Worm (Caenorhabditis elegans) whole organism, L4 larva: ENCODE data around the gene mpst-3.

Source experiments
- D1046.2 ChIP-seq: fragments of 200-800 bp; sonication (Bioruptor generic); IDR thresholded peaks from 2 replicates; pipeline ENCODE4 v1.3.6; 2022; ENCODE audit warnings: missing genetic modification characterization, missing compliant biosample characterization
- F37D6.2 ChIP-seq: sonication (generic microtip); optimal IDR thresholded peaks from 2 replicates; lab custom pipeline; 2016; ENCODE audit warnings: mild to moderate bottlenecking, missing genetic modification characterization, missing compliant biosample characterization
- F44E2.7 ChIP-seq: fragments of 200-800 bp; sonication (Bioruptor generic); IDR thresholded peaks from 2 replicates; pipeline ENCODE4 v2.1.2; 2022; ENCODE audit warnings: missing genetic modification characterization, missing compliant biosample characterization
- F49E8.2 ChIP-seq: sonication (generic microtip); optimal IDR thresholded peaks from 2 replicates; lab custom pipeline; 2016; ENCODE audit warnings: missing compliant biosample characterization, mild to moderate bottlenecking, missing genetic modification characterization, borderline replicate concordance
- R02D3.7 ChIP-seq: fragments of 150-350 bp; sonication (generic microtip); optimal IDR thresholded peaks from 3 replicates; lab custom pipeline; 2014; ENCODE audit warnings: missing biosample characterization, missing genetic modification characterization
- T20F7.1 ChIP-seq: fragments of 200-800 bp; sonication (Bioruptor generic); optimal IDR thresholded peaks from 2 replicates; lab custom pipeline; 2018; ENCODE audit warnings: mild to moderate bottlenecking, missing genetic modification characterization, missing compliant biosample characterization
- Y105C5A.15 ChIP-seq: fragments of 200-800 bp; sonication (Bioruptor generic); IDR thresholded peaks from 2 replicates; pipeline ENCODE4 v1.3.6; 2022; ENCODE audit warnings: missing genetic modification characterization, missing compliant biosample characterization
- Y48G9A.11 ChIP-seq: fragments of 200-800 bp; sonication (Bioruptor generic); IDR thresholded peaks from 2 replicates; pipeline ENCODE4 v1.3.6; 2022; ENCODE audit warnings: missing genetic modification reagents, missing genetic modification characterization, missing compliant biosample characterization
- Y5F2A.4 ChIP-seq: fragments of 200-800 bp; sonication (Bioruptor generic); optimal IDR thresholded peaks from 2 replicates; lab custom pipeline; 2018; ENCODE audit warnings: mild to moderate bottlenecking, missing genetic modification characterization, missing compliant biosample characterization
- Y75B8A.6 ChIP-seq: fragments of 200-800 bp; sonication (Bioruptor generic); IDR thresholded peaks from 2 replicates; pipeline ENCODE4 v1.3.6; 2022; ENCODE audit warnings: missing genetic modification reagents, missing genetic modification characterization, missing compliant biosample characterization
- aha-1 ChIP-seq: fragments of 150-350 bp; peaks from one replicate; lab custom pipeline; 2014; ENCODE audit warnings: missing biosample characterization, missing genetic modification characterization
- ceh-28 ChIP-seq: fragments of 150-350 bp; optimal IDR thresholded peaks from 2 replicates; lab custom pipeline; 2014; ENCODE audit warnings: missing biosample characterization, missing genetic modification reagents, missing genetic modification characterization
- ceh-44 ChIP-seq: fragments of 200-800 bp; sonication (Bioruptor generic); IDR thresholded peaks from 2 replicates; pipeline ENCODE4 v1.3.6; 2022; ENCODE audit warnings: missing genetic modification reagents, missing genetic modification characterization, missing compliant biosample characterization
- cey-2 ChIP-seq: sonication (generic microtip); optimal IDR thresholded peaks from 3 replicates; lab custom pipeline; 2017; ENCODE audit warnings: missing genetic modification characterization, mild to moderate bottlenecking, missing compliant biosample characterization, antibody characterized with exemption, borderline replicate concordance; ENCODE audit not compliant: insufficient read depth
- fkh-10 ChIP-seq: fragments of 150-350 bp; optimal IDR thresholded peaks from 2 replicates; lab custom pipeline; 2014; ENCODE audit warnings: missing biosample characterization, missing genetic modification reagents, missing genetic modification characterization
- fos-1 ChIP-seq: fragments of 150-350 bp; optimal IDR thresholded peaks from 2 replicates; lab custom pipeline; 2014; ENCODE audit warnings: missing biosample characterization, missing genetic modification characterization
- hlh-30 ChIP-seq: sonication (generic microtip); optimal IDR thresholded peaks from 2 replicates; lab custom pipeline; 2017; ENCODE audit warnings: antibody characterized with exemption, mild to moderate bottlenecking, missing genetic modification characterization, missing compliant biosample characterization; ENCODE audit not compliant: insufficient read depth
- hmg-1.1 ChIP-seq: fragments of 200-800 bp; sonication (Bioruptor generic); IDR thresholded peaks from 2 replicates; pipeline ENCODE4 v1.3.6; 2022; ENCODE audit warnings: missing genetic modification reagents, missing genetic modification characterization, missing compliant biosample characterization
- lin-13 ChIP-seq: fragments of 150-350 bp; optimal IDR thresholded peaks from 2 replicates; lab custom pipeline; 2014; ENCODE audit warnings: missing biosample characterization, missing genetic modification reagents, missing genetic modification characterization
- lin-15B ChIP-seq: fragments of 150-350 bp; sonication (generic microtip); optimal IDR thresholded peaks from 3 replicates; lab custom pipeline; 2014; ENCODE audit warnings: missing biosample characterization, missing genetic modification characterization
- lir-3 ChIP-seq: sonication (generic microtip); optimal IDR thresholded peaks from 2 replicates; lab custom pipeline; 2016; ENCODE audit warnings: mild to moderate bottlenecking, missing genetic modification characterization, missing compliant biosample characterization
- mdl-1 ChIP-seq, 2 experiments: fragments of 150-350 bp in 1 of 2; sonication (generic microtip) in 1 of 2; optimal IDR thresholded peaks; 2 replicates each; lab custom pipeline; 2014 to 2017; ENCODE audit warnings: missing biosample characterization in 2 of 2, missing genetic modification characterization in 2 of 2
- mdt-29 ChIP-seq: fragments of 200-800 bp; sonication (Bioruptor generic); IDR thresholded peaks from 2 replicates; pipeline ENCODE4 v1.3.6; 2022; ENCODE audit warnings: missing genetic modification reagents, missing genetic modification characterization, missing compliant biosample characterization
- nhr-111 ChIP-seq: fragments of 200-800 bp; sonication (Bioruptor generic); optimal IDR thresholded peaks from 2 replicates; lab custom pipeline; 2018; ENCODE audit warnings: mild to moderate bottlenecking, missing genetic modification characterization, missing compliant biosample characterization
- nhr-237 ChIP-seq: sonication (generic microtip); optimal IDR thresholded peaks from 2 replicates; lab custom pipeline; 2017; ENCODE audit warnings: missing biosample characterization, missing genetic modification characterization
- nhr-48 ChIP-seq: sonication (generic microtip); optimal IDR thresholded peaks from 2 replicates; lab custom pipeline; 2016; ENCODE audit warnings: mild to moderate bottlenecking, missing genetic modification characterization, missing compliant biosample characterization
- set-16 ChIP-seq: fragments of 200-800 bp; sonication (Bioruptor generic); IDR thresholded peaks from 2 replicates; pipeline ENCODE4 v1.3.6; 2022; ENCODE audit warnings: missing genetic modification reagents, missing genetic modification characterization, missing compliant biosample characterization
- snpc-4 ChIP-seq: fragments of 150-350 bp; optimal IDR thresholded peaks from 2 replicates; lab custom pipeline; 2014; ENCODE audit warnings: missing biosample characterization, missing genetic modification characterization
- tag-97 ChIP-seq: fragments of 200-800 bp; sonication (Bioruptor generic); IDR thresholded peaks from 2 replicates; pipeline ENCODE4 v1.3.6; 2022; ENCODE audit warnings: missing genetic modification characterization, missing compliant biosample characterization
- unc-130 ChIP-seq: sonication (generic microtip); optimal IDR thresholded peaks from 2 replicates; lab custom pipeline; 2016; ENCODE audit warnings: missing genetic modification reagents, missing genetic modification characterization, missing compliant biosample characterization
- unc-62 ChIP-seq, 3 experiments: fragments of 150-350 bp in 1 of 3; sonication (generic microtip); optimal IDR thresholded peaks in 2 of 3; peaks in 1 of 3; 1 replicate in 1 of 3; 2 replicates in 2 of 3; lab custom pipeline; 2014 to 2017; ENCODE audit warnings: missing biosample characterization in 3 of 3, missing genetic modification characterization in 3 of 3, missing genetic modification reagents in 3 of 3, missing genotype in 1 of 3
- vab-7 ChIP-seq: fragments of 200-800 bp; sonication (Bioruptor generic); IDR thresholded peaks from 2 replicates; pipeline ENCODE4 v1.3.6; 2022; ENCODE audit warnings: missing genetic modification reagents, missing genetic modification characterization, missing compliant biosample characterization
- ztf-11 ChIP-seq: fragments of 150-350 bp; optimal IDR thresholded peaks from 2 replicates; lab custom pipeline; 2014; ENCODE audit warnings: missing biosample characterization, missing genetic modification characterization
- ztf-7 ChIP-seq: fragments of 150-350 bp; optimal IDR thresholded peaks from 2 replicates; lab custom pipeline; 2014; ENCODE audit warnings: missing biosample characterization, missing genetic modification characterization

The mpst-3 gene

DNA sequence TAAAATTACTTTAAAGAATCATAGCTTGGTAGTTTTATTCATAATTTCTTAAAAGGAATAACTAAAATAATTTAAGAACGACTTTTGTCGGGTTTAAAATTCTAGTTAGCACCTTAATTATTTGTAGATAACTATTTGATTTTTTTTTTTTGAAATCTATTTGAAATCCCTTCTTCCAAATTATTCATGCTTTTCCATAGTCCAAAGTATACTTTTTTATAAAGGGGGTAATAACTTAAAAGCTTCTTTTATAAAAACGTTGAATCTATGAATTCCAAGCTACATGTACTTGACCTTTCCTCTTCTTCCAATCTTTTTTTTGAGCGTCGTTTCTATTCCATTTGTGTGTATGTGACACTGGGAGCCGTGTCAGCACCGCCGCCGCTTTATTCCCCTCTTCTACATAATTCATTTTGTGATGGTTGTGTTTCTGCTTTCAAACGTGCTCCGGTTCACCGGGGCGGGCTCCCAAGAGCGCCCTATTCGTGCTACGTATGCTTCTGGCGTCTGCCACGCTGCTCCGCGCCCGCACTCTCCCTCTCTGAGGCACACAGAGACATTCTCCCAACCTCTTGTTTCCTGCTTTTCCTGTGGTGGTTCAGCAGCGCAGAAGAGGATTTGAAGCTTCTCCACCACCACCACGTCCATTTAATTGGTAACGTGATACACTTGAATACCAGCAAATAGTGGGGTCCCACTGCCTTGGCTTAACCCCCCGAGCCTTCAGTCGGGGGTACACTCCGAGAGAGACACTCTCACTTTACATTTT is 38.2 kb downstream of the mpst-3 start:
- TF ChIP-seq T20F7.1 (no peak), aha-1 (tag; lab: Kevin White, UChicago) (peak; percentile 95), F44E2.7 (GFP tag; lab: Robert Waterston, UW) (no peak), Y75B8A.6 (0 out of 2 replicates have a peak, but pooled peaks have one; percentile 24), fkh-10 (GFP tag; lab: Kevin White, UChicago) (no peak), Y105C5A.15 (no peak), hmg-1.1 (peak; percentile 47; the same call in 1 of the 2 replicates), ceh-28 (tag; lab: Kevin White, UChicago) (no peak), set-16 (GFP tag; lab: Robert Waterston, UW) (peak; percentile 73), lin-15B (tag; lab: Kevin White, UChicago) (no peak)
- TF ChIP-seq, all 104 proteins: peak for 4

DNA sequence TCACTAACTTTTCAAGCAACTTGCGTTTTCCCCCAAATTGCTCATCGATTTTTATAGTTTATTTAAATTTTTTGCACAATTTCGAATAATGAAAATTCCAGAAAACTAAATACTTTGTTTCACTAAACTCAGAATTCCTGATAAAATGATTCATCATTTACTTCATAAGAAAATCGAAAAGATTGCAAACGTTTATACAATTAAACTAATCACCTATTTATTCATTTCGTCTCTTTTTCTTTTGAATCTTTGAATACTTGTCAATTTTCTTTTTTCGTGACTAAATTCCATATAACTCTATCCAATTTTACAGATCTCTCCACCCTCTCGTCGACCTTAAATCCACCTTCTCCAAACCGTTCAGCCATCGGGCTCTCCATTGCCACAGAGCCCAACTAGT is 41.1 kb downstream of the mpst-3 start, which contains the start of gene C30G7.2:
Gene C30G7.2, plus strand, starts transcription at position 301 of the 400 bp plus-strand sequence.
- no peak for TF ChIP-seq F37D6.2 (tag; lab: Kevin White, UChicago)
- no peak for TF ChIP-seq Y48G9A.11 (GFP tag; lab: Robert Waterston, UW)
- no peak for TF ChIP-seq ceh-44 (GFP tag; lab: Robert Waterston, UW)
- TF ChIP-seq hlh-30 (tag; lab: Kevin White, UChicago) = no peak
- TF ChIP-seq Y5F2A.4 (GFP tag; lab: Kevin White, UChicago) = no peak
- no peak for TF ChIP-seq nhr-237
- TF ChIP-seq nhr-111 (GFP tag; lab: Kevin White, UChicago) = no peak
- no peak for TF ChIP-seq nhr-48

DNA sequence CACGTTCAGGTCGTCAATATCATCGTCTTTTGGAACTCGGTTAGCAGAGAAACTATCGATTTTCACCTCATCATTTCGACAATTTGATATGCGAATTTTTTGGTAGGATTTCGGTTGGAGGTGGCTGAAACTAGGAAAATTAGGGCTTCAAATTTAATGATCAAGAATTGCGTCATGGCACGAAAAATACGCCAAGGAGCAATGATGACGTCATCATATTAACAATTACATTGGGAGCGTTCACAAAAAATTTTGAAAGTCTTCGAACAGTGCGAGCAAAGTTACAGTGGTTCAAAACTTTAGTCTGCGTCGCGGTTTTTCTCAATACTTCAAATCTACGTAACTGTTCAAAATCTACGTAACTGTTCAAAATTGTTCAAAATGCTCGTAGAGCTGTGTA is 47.5 kb downstream of the mpst-3 start:
- TF ChIP-seq snpc-4 (tag; lab: Kevin White, UChicago) (no peak), ztf-7 (tag; lab: Kevin White, UChicago) (no peak), ceh-44 (GFP tag; lab: Robert Waterston, UW) (no peak), F49E8.2 (no peak), mdl-1 (tag; optimal IDR thresholded peaks at IDR 0.05; lab: Kevin White, UChicago) (no peak), R02D3.7 (tag; lab: Kevin White, UChicago) (no peak), mdt-29 (GFP tag; lab: Robert Waterston, UW) (no peak), ztf-11 (tag; lab: Kevin White, UChicago) (no peak), Y5F2A.4 (GFP tag; lab: Kevin White, UChicago) (no peak), unc-130 (no peak), vab-7 (GFP tag; lab: Robert Waterston, UW) (no peak), D1046.2 (GFP tag; lab: Robert Waterston, UW) (no peak), Y75B8A.6 (no peak), unc-62 (GFP tag; optimal IDR thresholded peaks at IDR 0.05 in 1 of 2; lab: Kevin White, UChicago) (no peak), unc-62 (tag; optimal IDR thresholded peaks at IDR 0.05; lab: Kevin White, UChicago) (no peak), cey-2 (tag; lab: Kevin White, UChicago) (no peak), fos-1 (tag; lab: Kevin White, UChicago) (no peak), lin-13 (GFP tag; lab: Kevin White, UChicago) (no peak), F37D6.2 (tag; lab: Kevin White, UChicago) (no peak), tag-97 (no peak)

DNA sequence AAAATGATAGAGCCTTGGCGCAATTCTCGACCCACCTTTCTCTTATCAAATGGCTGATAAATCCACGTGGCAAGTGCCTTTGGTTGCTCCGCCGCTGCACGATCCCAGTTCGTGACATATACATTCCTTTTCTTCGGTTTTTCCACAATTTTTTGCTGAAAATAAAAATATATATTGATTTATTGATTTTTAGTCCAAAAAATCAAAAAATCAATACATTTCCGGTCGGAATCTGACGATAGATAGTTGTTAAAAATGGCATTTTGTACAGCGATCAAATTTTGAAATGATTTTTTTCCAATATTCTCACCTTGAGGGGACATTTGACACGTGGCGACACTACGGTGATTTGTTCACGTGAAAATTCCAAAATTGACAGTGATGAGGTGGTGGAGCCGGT is 48.3 kb downstream of the mpst-3 start:
- TF ChIP-seq lir-3 (tag; lab: Kevin White, UChicago) (no peak), ceh-28 (tag; lab: Kevin White, UChicago) (peak; percentile 86)
